Worm (Caenorhabditis elegans) whole organism, L1 larva: Measurements from ENCODE around the gene xpo-3.
A peak's percentile ranks its signal among the peaks of the same experiment; 100 is the strongest.

Experiments
- Y116A8C.19 ChIP-seq: sonication (generic microtip); optimal IDR thresholded peaks from 2 replicates; lab custom pipeline; 2016; ENCODE audit warnings: missing compliant biosample characterization, missing genetic modification characterization, borderline replicate concordance
- blmp-1 ChIP-seq: fragments of 150-350 bp; optimal IDR thresholded peaks from 2 replicates; lab custom pipeline; 2014; ENCODE audit warnings: missing biosample characterization, missing genetic modification characterization
- ceh-8 ChIP-seq: fragments of 200-800 bp; sonication (Bioruptor generic); optimal IDR thresholded peaks from 2 replicates; lab custom pipeline; 2018; ENCODE audit warnings: mild to moderate bottlenecking, missing genetic modification characterization, moderate library complexity, missing compliant biosample characterization
- ceh-90 ChIP-seq: sonication (generic microtip); optimal IDR thresholded peaks from 2 replicates; lab custom pipeline; 2016; ENCODE audit warnings: missing genetic modification characterization, missing compliant biosample characterization
- ces-1 ChIP-seq: fragments of 150-350 bp; optimal IDR thresholded peaks from 2 replicates; lab custom pipeline; 2014; ENCODE audit warnings: missing biosample characterization, missing genetic modification reagents, missing genetic modification characterization
- dpl-1 ChIP-seq, 3 experiments: fragments of 150-350 bp in 2 of 3; sonication (generic microtip) in 1 of 3; optimal IDR thresholded peaks; 2 replicates each; lab custom pipeline; 2014 to 2017; ENCODE audit warnings: missing biosample characterization in 3 of 3, missing genetic modification characterization in 3 of 3, missing genetic modification reagents in 3 of 3
- dsc-1 ChIP-seq: sonication (generic microtip); optimal IDR thresholded peaks from 2 replicates; lab custom pipeline; 2016; ENCODE audit warnings: mild to moderate bottlenecking, missing genetic modification characterization, missing compliant biosample characterization
- efl-1 ChIP-seq, 4 experiments: fragments of 150-350 bp; optimal IDR thresholded peaks in 3 of 4; peaks in 1 of 4; 1 replicate in 1 of 4; 2 replicates in 3 of 4; lab custom pipeline; 2014; ENCODE audit warnings: missing biosample characterization in 2 of 4, missing genetic modification characterization in 2 of 4, missing genetic modification reagents in 2 of 4
- efl-3 ChIP-seq: fragments of 200-800 bp; sonication (Bioruptor generic); optimal IDR thresholded peaks from 2 replicates; lab custom pipeline; 2018; ENCODE audit warnings: mild to moderate bottlenecking, missing genetic modification characterization, missing compliant biosample characterization
- egl-13 ChIP-seq: sonication (generic microtip); optimal IDR thresholded peaks from 2 replicates; lab custom pipeline; 2016; ENCODE audit warnings: missing genotype, missing genetic modification reagents, missing genetic modification characterization, missing compliant biosample characterization
- elt-3 ChIP-seq, 6 experiments: fragments of 150-350 bp in 1 of 6; sonication (generic microtip); optimal IDR thresholded peaks; 2 replicates each; lab custom pipeline; 2017 to 2018; ENCODE audit warnings: missing biosample characterization in 6 of 6, missing genetic modification characterization in 6 of 6, inconsistent platforms in 1 of 6
- ets-5 ChIP-seq: fragments of 200-800 bp; sonication (Bioruptor generic); IDR thresholded peaks from 2 replicates; pipeline ENCODE4 v1.3.6; 2022; ENCODE audit warnings: missing genetic modification characterization, missing compliant biosample characterization
- fkh-10 ChIP-seq: sonication (generic microtip); optimal IDR thresholded peaks from 2 replicates; lab custom pipeline; 2017; ENCODE audit warnings: missing biosample characterization, missing genetic modification reagents, missing genetic modification characterization
- fkh-4 ChIP-seq: sonication (generic microtip); optimal IDR thresholded peaks from 2 replicates; lab custom pipeline; 2016; ENCODE audit warnings: missing compliant biosample characterization, missing genetic modification characterization, borderline replicate concordance
- fkh-8 ChIP-seq: sonication (generic microtip); optimal IDR thresholded peaks from 2 replicates; lab custom pipeline; 2016; ENCODE audit warnings: mild to moderate bottlenecking, missing genetic modification characterization, missing compliant biosample characterization
- hlh-17 ChIP-seq: fragments of 200-800 bp; sonication (Bioruptor generic); optimal IDR thresholded peaks from 2 replicates; lab custom pipeline; 2018; ENCODE audit warnings: missing genetic modification characterization, mild to moderate bottlenecking, missing compliant biosample characterization, moderate library complexity, borderline replicate concordance
- hpl-2 ChIP-seq: fragments of 150-350 bp; optimal IDR thresholded peaks from 2 replicates; lab custom pipeline; 2014; ENCODE audit warnings: missing biosample characterization, missing genetic modification reagents, missing genetic modification characterization
- isw-1 ChIP-seq: fragments of 200-800 bp; sonication (Bioruptor generic); IDR thresholded peaks from 2 replicates; pipeline ENCODE4 v1.3.6; 2022; ENCODE audit warnings: missing genetic modification characterization, missing compliant biosample characterization
- lin-14 ChIP-seq: fragments of 200-800 bp; sonication (Bioruptor generic); optimal IDR thresholded peaks from 2 replicates; lab custom pipeline; 2018; ENCODE audit warnings: mild to moderate bottlenecking, missing genetic modification characterization, moderate library complexity, missing compliant biosample characterization
- lin-35 ChIP-seq, 2 experiments: fragments of 150-350 bp; optimal IDR thresholded peaks; 2 replicates each; lab custom pipeline; 2014; ENCODE audit warnings: missing biosample characterization in 2 of 2, missing genetic modification characterization in 2 of 2, missing genetic modification reagents in 2 of 2
- lsy-2 ChIP-seq, 2 experiments: fragments of 150-350 bp; optimal IDR thresholded peaks; 2 replicates each; lab custom pipeline; 2014; ENCODE audit warnings: missing biosample characterization in 2 of 2, missing genetic modification characterization in 2 of 2
- mdl-1 ChIP-seq, 2 experiments: fragments of 150-350 bp; optimal IDR thresholded peaks; 2 replicates each; lab custom pipeline; 2014 to 2017; ENCODE audit warnings: missing biosample characterization in 2 of 2, missing genetic modification characterization in 2 of 2, inconsistent platforms in 1 of 2
- mep-1 ChIP-seq: fragments of 150-350 bp; optimal IDR thresholded peaks from 2 replicates; lab custom pipeline; 2014; ENCODE audit warnings: missing biosample characterization, missing genetic modification characterization
- nhr-19 ChIP-seq: fragments of 200-800 bp; sonication (Bioruptor generic); conservative IDR thresholded peaks from 2 replicates; pipeline ENCODE4 v1.3.6; 2022; ENCODE audit warnings: missing genetic modification characterization, missing compliant biosample characterization
- nhr-20 ChIP-seq: sonication (generic microtip); optimal IDR thresholded peaks from 2 replicates; lab custom pipeline; 2016; ENCODE audit warnings: mild to moderate bottlenecking, missing genetic modification characterization, missing compliant biosample characterization
- nhr-47 ChIP-seq: sonication (generic microtip); optimal IDR thresholded peaks from 2 replicates; lab custom pipeline; 2016; ENCODE audit warnings: mild to moderate bottlenecking, missing genetic modification characterization, moderate library complexity, missing compliant biosample characterization
- nhr-71 ChIP-seq: sonication (generic microtip); optimal IDR thresholded peaks from 2 replicates; lab custom pipeline; 2016; ENCODE audit warnings: mild to moderate bottlenecking, missing genetic modification characterization, moderate library complexity, missing compliant biosample characterization
- nhr-76 ChIP-seq: sonication (generic microtip); optimal IDR thresholded peaks from 2 replicates; lab custom pipeline; 2017; ENCODE audit warnings: missing biosample characterization, missing genetic modification characterization
- nhr-84 ChIP-seq: sonication (generic microtip); optimal IDR thresholded peaks from 2 replicates; lab custom pipeline; 2017; ENCODE audit warnings: missing biosample characterization, missing genetic modification characterization
- pag-3 ChIP-seq: sonication (generic microtip); optimal IDR thresholded peaks from 2 replicates; lab custom pipeline; 2017; ENCODE audit warnings: missing genetic modification characterization, mild to moderate bottlenecking, missing compliant biosample characterization, antibody characterized with exemption, borderline replicate concordance; ENCODE audit not compliant: insufficient read depth
- snu-23 ChIP-seq: sonication (generic microtip); optimal IDR thresholded peaks from 2 replicates; lab custom pipeline; 2016; ENCODE audit warnings: missing genetic modification characterization, missing compliant biosample characterization
- sox-4 ChIP-seq: sonication (generic microtip); optimal IDR thresholded peaks from 2 replicates; lab custom pipeline; 2016; ENCODE audit warnings: missing genetic modification characterization, missing compliant biosample characterization
- sptf-1 ChIP-seq: fragments of 150-350 bp; optimal IDR thresholded peaks from 2 replicates; lab custom pipeline; 2014; ENCODE audit warnings: missing biosample characterization, missing genetic modification characterization
- swsn-7 ChIP-seq: sonication (generic microtip); optimal IDR thresholded peaks from 2 replicates; lab custom pipeline; 2016; ENCODE audit warnings: missing genetic modification characterization, missing compliant biosample characterization
- tbx-2 ChIP-seq: sonication (generic microtip); optimal IDR thresholded peaks from 2 replicates; lab custom pipeline; 2016; ENCODE audit warnings: missing genetic modification characterization, missing compliant biosample characterization
- unc-130 ChIP-seq: fragments of 150-350 bp; optimal IDR thresholded peaks from 2 replicates; lab custom pipeline; 2017; ENCODE audit warnings: missing biosample characterization, missing genetic modification characterization, inconsistent platforms
- unc-30 ChIP-seq: sonication (generic microtip); optimal IDR thresholded peaks from 2 replicates; lab custom pipeline; 2017; ENCODE audit warnings: missing biosample characterization, missing genetic modification characterization
- unc-86 ChIP-seq: sonication (generic microtip); optimal IDR thresholded peaks from 2 replicates; lab custom pipeline; 2016; ENCODE audit warnings: missing genetic modification characterization, missing compliant biosample characterization
- unc-98 ChIP-seq: fragments of 200-800 bp; sonication (Bioruptor generic); IDR thresholded peaks from 2 replicates; pipeline ENCODE4 v1.3.6; 2022; ENCODE audit warnings: missing genetic modification characterization, missing compliant biosample characterization
- xbp-1 ChIP-seq: sonication (generic microtip); optimal IDR thresholded peaks from 2 replicates; lab custom pipeline; 2016; ENCODE audit warnings: missing genetic modification characterization, missing compliant biosample characterization
- zip-4 ChIP-seq: fragments of 200-800 bp; sonication (Bioruptor generic); optimal IDR thresholded peaks from 2 replicates; lab custom pipeline; 2018; ENCODE audit warnings: mild to moderate bottlenecking, missing genetic modification characterization, moderate library complexity, missing compliant biosample characterization
- ztf-11 ChIP-seq, 2 experiments: sonication (generic microtip); optimal IDR thresholded peaks; 2 replicates each; lab custom pipeline; 2016 to 2017; ENCODE audit warnings: missing genetic modification characterization in 2 of 2, missing biosample characterization in 1 of 2, missing compliant biosample characterization in 1 of 2

Gene xpo-3

ce11 chrIV:7910197-7910735, 13.6 kb downstream of the xpo-3 start, which contains the start of the genes npp-27 and ntl-4 (continued):
- TF ChIP-seq unc-130 (tag; lab: Kevin White, UChicago), result no peak
- TF ChIP-seq ceh-8, result no peak
- TF ChIP-seq nhr-20 (tag; lab: Kevin White, UChicago), result peak; percentile 41
- TF ChIP-seq fkh-4 (tag; lab: Kevin White, UChicago), result no peak
- TF ChIP-seq nhr-19 (GFP tag; lab: Robert Waterston, UW), result peak; percentile 28; the same call in 1 of the 2 replicates
- no peak for TF ChIP-seq ces-1
- peak in 1 of 3 experiments; percentile 23 for TF ChIP-seq dpl-1 (GFP tag; optimal IDR thresholded peaks at IDR 0.05; lab: Kevin White, UChicago)
- peak; percentile 18 for TF ChIP-seq blmp-1 (tag; lab: Kevin White, UChicago)
- no peak for TF ChIP-seq elt-3 (tag; optimal IDR thresholded peaks at IDR 0.05; lab: Kevin White, UChicago)
- peak; percentile 24 for TF ChIP-seq lin-14 (GFP tag; lab: Kevin White, UChicago)
- TF ChIP-seq lsy-2 (tag; optimal IDR thresholded peaks at IDR 0.05; lab: Kevin White, UChicago), result peak; percentile 10 to 66

ce11 chrIV:7909455-7910141, 14.2 kb downstream of the xpo-3 start:
- TF ChIP-seq efl-1 (optimal IDR thresholded peaks at IDR 0.05; lab: Kevin White, UChicago), result peak in 1 of 2 experiments; percentile 32
- peak; percentile 9 to 92 for TF ChIP-seq efl-1 (GFP tag; optimal IDR thresholded peaks at IDR 0.05 in 1 of 2; lab: Kevin White, UChicago)
- TF ChIP-seq nhr-76 (tag; lab: Kevin White, UChicago), result no peak
- TF ChIP-seq nhr-47 (tag; lab: Kevin White, UChicago), result peak; percentile 34
- TF ChIP-seq ceh-90 (tag; lab: Kevin White, UChicago), result no peak
- peak; percentile 18 to 51 for TF ChIP-seq lsy-2 (tag; optimal IDR thresholded peaks at IDR 0.05; lab: Kevin White, UChicago)
- TF ChIP-seq fkh-8 (tag; lab: Kevin White, UChicago), result no peak
- peak; percentile 38 for TF ChIP-seq nhr-71 (tag; lab: Kevin White, UChicago)
- TF ChIP-seq lin-35 (GFP tag; optimal IDR thresholded peaks at IDR 0.05; lab: Kevin White, UChicago), result peak; percentile 3 to 23
- TF ChIP-seq mdl-1 (tag; optimal IDR thresholded peaks at IDR 0.05; lab: Kevin White, UChicago), result peak in 1 of 2 experiments; percentile 13
- TF ChIP-seq mep-1, result peak; percentile 53
- TF ChIP-seq tbx-2 (tag; lab: Kevin White, UChicago), result peak; percentile 3
- peak; percentile 41 for TF ChIP-seq egl-13
- TF ChIP-seq pag-3 (tag; lab: Kevin White, UChicago), result no peak
- peak; percentile 20 for TF ChIP-seq swsn-7 (tag; lab: Kevin White, UChicago)
- no peak for TF ChIP-seq nhr-84
- TF ChIP-seq lin-14 (GFP tag; lab: Kevin White, UChicago), result peak; percentile 49
- no peak for TF ChIP-seq ces-1
- peak; percentile 37 for TF ChIP-seq snu-23

ce11 chrIV:7906643-7907042, 17.2 kb downstream of the xpo-3 start:
- TF ChIP-seq unc-30, result no peak
- no peak for TF ChIP-seq efl-1 (optimal IDR thresholded peaks at IDR 0.05; lab: Kevin White, UChicago)
- peak in 1 of 2 experiments; percentile 91 for TF ChIP-seq efl-1 (GFP tag; optimal IDR thresholded peaks at IDR 0.05 in 1 of 2; lab: Kevin White, UChicago)

ce11 chrIV:7903359-7903758, 20.5 kb downstream of the xpo-3 start, which contains the start of gene C49H3.6:
C49H3.6 (plus strand) TSS chrIV:7903738.
- TF ChIP-seq fkh-10 (GFP tag; lab: Kevin White, UChicago) (peak; percentile 2), nhr-20 (tag; lab: Kevin White, UChicago) (peak; percentile 17), unc-98 (GFP tag; lab: Robert Waterston, UW) (no peak), hpl-2 (GFP tag; lab: Kevin White, UChicago) (no peak), Y116A8C.19 (tag; lab: Kevin White, UChicago) (no peak), sptf-1 (tag; lab: Kevin White, UChicago) (no peak), ztf-11 (tag; optimal IDR thresholded peaks at IDR 0.05; lab: Kevin White, UChicago) (no peak), unc-130 (tag; lab: Kevin White, UChicago) (no peak), pag-3 (tag; lab: Kevin White, UChicago) (no peak), unc-86 (tag; lab: Kevin White, UChicago) (no peak), isw-1 (GFP tag; lab: Robert Waterston, UW) (peak; percentile 18; the same call in 1 of the 2 replicates), zip-4 (GFP tag; lab: Kevin White, UChicago) (no peak), xbp-1 (tag; lab: Kevin White, UChicago) (peak; percentile 5), elt-3 (tag; optimal IDR thresholded peaks at IDR 0.05; lab: Kevin White, UChicago) (no peak), ceh-90 (tag; lab: Kevin White, UChicago) (no peak), nhr-71 (tag; lab: Kevin White, UChicago) (peak; percentile 55), efl-3 (GFP tag; lab: Kevin White, UChicago) (no peak), dsc-1 (tag; lab: Kevin White, UChicago) (peak; percentile 23), ets-5 (GFP tag; lab: Robert Waterston, UW) (no peak), mdl-1 (tag; optimal IDR thresholded peaks at IDR 0.05; lab: Kevin White, UChicago) (peak in 1 of 2 experiments; percentile 21), lin-35 (GFP tag; optimal IDR thresholded peaks at IDR 0.05; lab: Kevin White, UChicago) (peak in 1 of 2 experiments; percentile 29), hlh-17 (GFP tag; lab: Kevin White, UChicago) (no peak), sox-4 (tag; lab: Kevin White, UChicago) (no peak), fkh-8 (tag; lab: Kevin White, UChicago) (peak; percentile 43)
